Worm (Caenorhabditis elegans) whole organism, L3 larva: ENCODE results near the gene T28C12.6.

Experiments used
- egl-27 ChIP-seq: sonication (generic microtip); optimal IDR thresholded peaks from 4 replicates; lab custom pipeline; 2017; ENCODE audit warnings: missing biosample characterization, missing genetic modification reagents, missing genetic modification characterization
- nhr-11 ChIP-seq: fragments of 150-350 bp; optimal IDR thresholded peaks from 2 replicates; lab custom pipeline; 2014; ENCODE audit warnings: missing biosample characterization, missing genetic modification characterization
- snpc-4 ChIP-seq: fragments of 150-350 bp; optimal IDR thresholded peaks from 2 replicates; lab custom pipeline; 2014; ENCODE audit warnings: missing biosample characterization, missing genetic modification characterization

ce11 chrV:6303471-6303870 is 32.4 kb downstream of the T28C12.6 start, which contains the start of gene sago-1:
- TF ChIP-seq nhr-11 (tag; lab: Kevin White, UChicago) = no peak
- TF ChIP-seq egl-27 = no peak
- TF ChIP-seq snpc-4 (tag; lab: Kevin White, UChicago) = no peak
